Worm (Caenorhabditis elegans) whole organism, L4 larva: ENCODE results near the gene T09D3.9.

Experiments
- F37D6.2 ChIP-seq: sonication (generic microtip); optimal IDR thresholded peaks from 2 replicates; lab custom pipeline; 2016; ENCODE audit warnings: mild to moderate bottlenecking, missing genetic modification characterization, missing compliant biosample characterization
- F49E8.2 ChIP-seq: sonication (generic microtip); optimal IDR thresholded peaks from 2 replicates; lab custom pipeline; 2016; ENCODE audit warnings: missing compliant biosample characterization, mild to moderate bottlenecking, missing genetic modification characterization, borderline replicate concordance
- T20F7.1 ChIP-seq: fragments of 200-800 bp; sonication (Bioruptor generic); optimal IDR thresholded peaks from 2 replicates; lab custom pipeline; 2018; ENCODE audit warnings: mild to moderate bottlenecking, missing genetic modification characterization, missing compliant biosample characterization
- Y75B8A.6 ChIP-seq: fragments of 200-800 bp; sonication (Bioruptor generic); IDR thresholded peaks from 2 replicates; pipeline ENCODE4 v1.3.6; 2022; ENCODE audit warnings: missing genetic modification reagents, missing genetic modification characterization, missing compliant biosample characterization
- aha-1 ChIP-seq: fragments of 150-350 bp; peaks from one replicate; lab custom pipeline; 2014; ENCODE audit warnings: missing biosample characterization, missing genetic modification characterization
- ceh-20 ChIP-seq: fragments of 200-800 bp; sonication (Bioruptor generic); IDR thresholded peaks from 2 replicates; pipeline ENCODE4 v1.3.6; 2022; ENCODE audit warnings: missing genetic modification reagents, missing genetic modification characterization, missing compliant biosample characterization
- ceh-32 ChIP-seq: sonication (generic microtip); optimal IDR thresholded peaks from 2 replicates; lab custom pipeline; 2016; ENCODE audit warnings: mild to moderate bottlenecking, missing genetic modification characterization, missing compliant biosample characterization; ENCODE audit not compliant: poor library complexity
- ceh-44 ChIP-seq: fragments of 200-800 bp; sonication (Bioruptor generic); IDR thresholded peaks from 2 replicates; pipeline ENCODE4 v1.3.6; 2022; ENCODE audit warnings: missing genetic modification reagents, missing genetic modification characterization, missing compliant biosample characterization
- ceh-62 ChIP-seq: sonication (generic microtip); optimal IDR thresholded peaks from 2 replicates; lab custom pipeline; 2017; ENCODE audit warnings: missing biosample characterization, missing genetic modification characterization
- ceh-82 ChIP-seq: sonication (generic microtip); optimal IDR thresholded peaks from 2 replicates; lab custom pipeline; 2017; ENCODE audit warnings: missing biosample characterization, missing genetic modification characterization
- ctbp-1 ChIP-seq: fragments of 200-800 bp; sonication (Bioruptor generic); IDR thresholded peaks from 2 replicates; pipeline ENCODE4 v1.3.6; 2022; ENCODE audit warnings: missing genetic modification reagents, missing genetic modification characterization, missing compliant biosample characterization
- dmd-6 ChIP-seq: fragments of 200-800 bp; sonication (Bioruptor generic); IDR thresholded peaks from 2 replicates; pipeline ENCODE4 v1.3.6; 2022; ENCODE audit warnings: missing genetic modification reagents, missing genetic modification characterization, missing compliant biosample characterization
- fos-1 ChIP-seq: fragments of 150-350 bp; optimal IDR thresholded peaks from 2 replicates; lab custom pipeline; 2014; ENCODE audit warnings: missing biosample characterization, missing genetic modification characterization
- gei-8 ChIP-seq: fragments of 200-800 bp; sonication (Bioruptor generic); optimal IDR thresholded peaks from 2 replicates; lab custom pipeline; 2018; ENCODE audit warnings: mild to moderate bottlenecking, missing genetic modification characterization, missing compliant biosample characterization
- hlh-11 ChIP-seq: fragments of 200-800 bp; sonication (Bioruptor generic); optimal IDR thresholded peaks from 2 replicates; lab custom pipeline; 2018; ENCODE audit warnings: mild to moderate bottlenecking, missing genetic modification characterization, missing compliant biosample characterization
- lin-1 ChIP-seq: fragments of 200-800 bp; sonication (Bioruptor generic); IDR thresholded peaks from 2 replicates; pipeline ENCODE4 v1.3.6; 2022; ENCODE audit warnings: missing genetic modification reagents, missing genetic modification characterization, missing compliant biosample characterization
- lin-29 ChIP-seq: fragments of 200-800 bp; sonication (Bioruptor generic); IDR thresholded peaks from 2 replicates; pipeline ENCODE4 v1.3.6; 2022; ENCODE audit warnings: missing genetic modification reagents, missing genetic modification characterization, missing compliant biosample characterization
- lin-38 ChIP-seq: fragments of 200-800 bp; sonication (Bioruptor generic); IDR thresholded peaks from 2 replicates; pipeline ENCODE4 v1.3.6; 2022; ENCODE audit warnings: missing genetic modification reagents, missing genetic modification characterization, missing compliant biosample characterization
- lsy-2 ChIP-seq, 2 experiments: fragments of 150-350 bp in 1 of 2; sonication (generic microtip) in 1 of 2; optimal IDR thresholded peaks; 2 replicates each; lab custom pipeline; 2014 to 2017; ENCODE audit warnings: missing biosample characterization in 2 of 2, missing genetic modification characterization in 2 of 2
- madf-9 ChIP-seq: fragments of 200-800 bp; sonication (Bioruptor generic); conservative IDR thresholded peaks from 2 replicates; pipeline ENCODE4 v1.3.6; 2022; ENCODE audit warnings: missing genetic modification reagents, missing genetic modification characterization, missing compliant biosample characterization
- mdl-1 ChIP-seq, 2 experiments: fragments of 150-350 bp in 1 of 2; sonication (generic microtip) in 1 of 2; optimal IDR thresholded peaks; 2 replicates each; lab custom pipeline; 2014 to 2017; ENCODE audit warnings: missing biosample characterization in 2 of 2, missing genetic modification characterization in 2 of 2
- mep-1 ChIP-seq: fragments of 150-350 bp; sonication (generic microtip); optimal IDR thresholded peaks from 3 replicates; lab custom pipeline; 2014; ENCODE audit warnings: missing biosample characterization, missing genetic modification characterization
- mes-2 ChIP-seq: sonication (generic microtip); optimal IDR thresholded peaks from 2 replicates; lab custom pipeline; 2016; ENCODE audit warnings: missing genotype, mild to moderate bottlenecking, missing genetic modification characterization, missing compliant biosample characterization; ENCODE audit not compliant: poor library complexity, severe bottlenecking
- mxl-2 ChIP-seq: fragments of 200-800 bp; sonication (Bioruptor generic); conservative IDR thresholded peaks from 2 replicates; pipeline ENCODE4 v1.3.6; 2022; ENCODE audit warnings: missing genetic modification reagents, missing genetic modification characterization, missing compliant biosample characterization
- mxl-3 ChIP-seq: fragments of 200-800 bp; sonication (Bioruptor generic); optimal IDR thresholded peaks from 2 replicates; lab custom pipeline; 2018; ENCODE audit warnings: mild to moderate bottlenecking, missing genetic modification characterization, missing compliant biosample characterization
- nhr-25 ChIP-seq: sonication (generic microtip); optimal IDR thresholded peaks from 2 replicates; lab custom pipeline; 2017; ENCODE audit warnings: missing genetic modification characterization, mild to moderate bottlenecking, missing compliant biosample characterization, antibody characterized with exemption, moderate library complexity, borderline replicate concordance; ENCODE audit not compliant: insufficient read depth
- nhr-28 ChIP-seq: fragments of 150-350 bp; optimal IDR thresholded peaks from 2 replicates; lab custom pipeline; 2014; ENCODE audit warnings: missing biosample characterization, missing genetic modification characterization
- nhr-41 ChIP-seq: fragments of 200-800 bp; sonication (Bioruptor generic); IDR thresholded peaks from 2 replicates; pipeline ENCODE4 v1.3.6; 2022; ENCODE audit warnings: missing genetic modification reagents, missing genetic modification characterization, missing compliant biosample characterization
- nhr-42 ChIP-seq: fragments of 200-800 bp; sonication (Bioruptor generic); IDR thresholded peaks from 2 replicates; pipeline ENCODE4 v1.3.6; 2022; ENCODE audit warnings: missing genetic modification characterization, missing compliant biosample characterization
- nhr-48 ChIP-seq: sonication (generic microtip); optimal IDR thresholded peaks from 2 replicates; lab custom pipeline; 2016; ENCODE audit warnings: mild to moderate bottlenecking, missing genetic modification characterization, missing compliant biosample characterization
- nhr-6 ChIP-seq: fragments of 150-350 bp; optimal IDR thresholded peaks from 2 replicates; lab custom pipeline; 2014; ENCODE audit warnings: missing biosample characterization, missing genetic modification characterization
- sdz-12 ChIP-seq: fragments of 200-800 bp; sonication (Bioruptor generic); optimal IDR thresholded peaks from 2 replicates; lab custom pipeline; 2018; ENCODE audit warnings: mild to moderate bottlenecking, missing genetic modification characterization, missing compliant biosample characterization
- set-16 ChIP-seq: fragments of 200-800 bp; sonication (Bioruptor generic); IDR thresholded peaks from 2 replicates; pipeline ENCODE4 v1.3.6; 2022; ENCODE audit warnings: missing genetic modification reagents, missing genetic modification characterization, missing compliant biosample characterization
- snpc-4 ChIP-seq: fragments of 150-350 bp; optimal IDR thresholded peaks from 2 replicates; lab custom pipeline; 2014; ENCODE audit warnings: missing biosample characterization, missing genetic modification characterization
- tra-1 ChIP-seq: fragments of 200-800 bp; sonication (Bioruptor generic); IDR thresholded peaks from 2 replicates; pipeline ENCODE4 v1.3.6; 2022; ENCODE audit warnings: missing genetic modification reagents, missing genetic modification characterization, missing compliant biosample characterization
- unc-130 ChIP-seq: sonication (generic microtip); optimal IDR thresholded peaks from 2 replicates; lab custom pipeline; 2016; ENCODE audit warnings: missing genetic modification reagents, missing genetic modification characterization, missing compliant biosample characterization
- unc-62 ChIP-seq, 3 experiments: fragments of 150-350 bp in 1 of 3; sonication (generic microtip); optimal IDR thresholded peaks in 2 of 3; peaks in 1 of 3; 1 replicate in 1 of 3; 2 replicates in 2 of 3; lab custom pipeline; 2014 to 2017; ENCODE audit warnings: missing biosample characterization in 3 of 3, missing genetic modification characterization in 3 of 3, missing genetic modification reagents in 3 of 3, missing genotype in 1 of 3
- zag-1 ChIP-seq: fragments of 150-350 bp; optimal IDR thresholded peaks from 2 replicates; lab custom pipeline; 2014; ENCODE audit warnings: missing biosample characterization, missing genetic modification characterization
- zfp-3 ChIP-seq: fragments of 200-800 bp; sonication (Bioruptor generic); conservative IDR thresholded peaks from 2 replicates; pipeline ENCODE4 v1.3.6; 2022; ENCODE audit warnings: missing genetic modification reagents, missing genetic modification characterization, missing compliant biosample characterization

The T09D3.9 gene

DNA sequence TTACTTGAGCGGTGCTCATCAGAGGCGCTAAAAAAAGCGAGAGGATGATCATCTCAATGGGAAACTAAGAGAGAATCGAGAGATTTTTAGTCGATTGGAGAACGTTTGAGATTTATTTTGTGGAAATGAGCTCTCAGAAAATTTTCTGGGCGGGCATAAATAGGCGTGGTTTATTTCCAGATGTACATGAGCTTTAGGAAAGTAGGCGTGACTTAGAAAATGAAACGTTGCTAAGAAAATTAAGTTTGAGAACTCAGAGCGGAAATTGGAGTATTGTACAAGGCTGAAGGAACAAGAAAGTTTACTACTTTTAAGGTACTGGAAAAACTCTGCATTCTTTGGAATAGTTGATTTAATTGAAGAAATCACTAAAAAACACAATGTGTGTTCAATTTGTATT, at the start of gene T09D3.9:
Gene T09D3.9, minus strand, starts transcription at position 101 of the 400 bp plus-strand sequence.
- TF ChIP-seq aha-1 (tag; lab: Kevin White, UChicago): peak; percentile 2
- no peak for TF ChIP-seq zfp-3 (GFP tag; lab: Robert Waterston, UW)

DNA sequence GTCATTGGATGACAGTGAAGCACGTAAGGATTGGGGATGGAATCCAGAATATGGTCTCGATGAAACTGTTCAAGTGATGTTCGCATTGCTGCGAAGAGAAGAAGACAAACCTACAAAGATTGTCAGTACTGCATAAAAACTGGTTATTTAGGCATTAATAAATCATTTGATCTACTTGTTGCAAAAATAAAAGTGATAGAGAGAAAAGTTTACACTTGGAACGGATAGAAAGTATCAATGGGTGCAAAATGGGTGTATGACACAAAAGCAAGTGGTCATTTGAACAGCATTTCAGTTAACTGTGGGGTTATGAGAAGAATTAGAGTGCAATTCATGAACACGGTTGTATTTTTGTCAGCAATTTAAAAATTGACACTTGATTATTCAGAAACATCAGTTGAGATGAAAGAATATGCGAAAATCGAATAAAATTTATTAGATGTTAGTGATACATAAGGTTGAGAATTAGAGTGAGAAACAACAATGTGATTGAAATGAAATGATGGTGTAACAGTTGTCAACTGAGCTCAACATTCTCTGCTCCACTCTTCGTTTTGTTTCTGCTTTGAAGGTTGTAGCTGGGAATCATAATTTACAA, 44.2 kb upstream of the T09D3.9 start, which contains the start of gene F08F3.10:
Gene F08F3.10, plus strand, starts transcription at position 548 of the 598 bp plus-strand sequence.
- TF ChIP-seq T20F7.1 (GFP tag; lab: Kevin White, UChicago): no peak
- TF ChIP-seq sdz-12 (GFP tag; lab: Kevin White, UChicago): no peak
- no peak for TF ChIP-seq ceh-32 (tag; lab: Kevin White, UChicago)
- TF ChIP-seq lsy-2 (tag; optimal IDR thresholded peaks at IDR 0.05; lab: Kevin White, UChicago): no peak
- TF ChIP-seq mdl-1 (tag; optimal IDR thresholded peaks at IDR 0.05; lab: Kevin White, UChicago): peak in 1 of 2 experiments; percentile 22
- peak; percentile 62 for TF ChIP-seq nhr-48 (tag; lab: Kevin White, UChicago)
- TF ChIP-seq nhr-28 (tag; lab: Kevin White, UChicago): peak; percentile 31
- TF ChIP-seq dmd-6 (GFP tag; lab: Robert Waterston, UW): peak; percentile 65
- peak; percentile 83 for TF ChIP-seq aha-1 (tag; lab: Kevin White, UChicago)

DNA sequence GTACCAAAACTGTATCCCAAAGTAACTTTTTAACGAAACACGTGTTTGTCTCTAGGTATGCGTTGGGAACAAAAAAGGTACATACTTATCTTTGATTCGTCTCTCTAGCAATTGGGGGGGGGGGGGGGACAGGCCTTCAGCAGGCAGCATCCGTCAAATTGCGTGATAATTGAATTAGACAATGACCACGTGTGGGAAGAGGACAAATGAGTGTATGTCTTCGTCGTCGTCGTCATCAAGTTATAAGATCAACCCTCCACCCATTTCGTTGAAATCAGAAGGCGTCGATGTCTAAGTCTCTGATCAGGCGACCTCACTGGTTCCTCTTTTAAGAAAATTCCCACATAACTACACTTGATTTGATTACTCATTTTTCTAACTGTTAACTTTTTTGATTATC, 42.0 kb upstream of the T09D3.9 start, which contains the start of gene F08F3.4:
Gene F08F3.4, plus strand, starts transcription at position 277 of the 400 bp plus-strand sequence.
- TF ChIP-seq ctbp-1 (0 out of 2 replicates have a peak, but pooled peaks have one; percentile 26), gei-8 (GFP tag; lab: Kevin White, UChicago) (peak; percentile 55), mxl-3 (GFP tag; lab: Kevin White, UChicago) (peak; percentile 96), mdl-1 (tag; optimal IDR thresholded peaks at IDR 0.05; lab: Kevin White, UChicago) (peak in 1 of 2 experiments; percentile 43), nhr-48 (tag; lab: Kevin White, UChicago) (peak; percentile 80), tra-1 (GFP tag; lab: Robert Waterston, UW) (peak; percentile 28; the same call in 1 of the 2 replicates), dmd-6 (GFP tag; lab: Robert Waterston, UW) (peak; percentile 67), lsy-2 (tag; optimal IDR thresholded peaks at IDR 0.05; lab: Kevin White, UChicago) (no peak), Y75B8A.6 (GFP tag; lab: Robert Waterston, UW) (no peak), ceh-20 (GFP tag; lab: Robert Waterston, UW) (0 out of 2 replicates have a peak, but pooled peaks have one; percentile 38), lin-1 (0 out of 2 replicates have a peak, but pooled peaks have one; percentile 26), hlh-11 (peak; percentile 80), unc-62 (GFP tag; optimal IDR thresholded peaks at IDR 0.05 in 1 of 2; lab: Kevin White, UChicago) (no peak), unc-62 (tag; optimal IDR thresholded peaks at IDR 0.05; lab: Kevin White, UChicago) (no peak), ceh-44 (GFP tag; lab: Robert Waterston, UW) (no peak), madf-9 (GFP tag; lab: Robert Waterston, UW) (no peak), nhr-28 (tag; lab: Kevin White, UChicago) (peak; percentile 30)

DNA sequence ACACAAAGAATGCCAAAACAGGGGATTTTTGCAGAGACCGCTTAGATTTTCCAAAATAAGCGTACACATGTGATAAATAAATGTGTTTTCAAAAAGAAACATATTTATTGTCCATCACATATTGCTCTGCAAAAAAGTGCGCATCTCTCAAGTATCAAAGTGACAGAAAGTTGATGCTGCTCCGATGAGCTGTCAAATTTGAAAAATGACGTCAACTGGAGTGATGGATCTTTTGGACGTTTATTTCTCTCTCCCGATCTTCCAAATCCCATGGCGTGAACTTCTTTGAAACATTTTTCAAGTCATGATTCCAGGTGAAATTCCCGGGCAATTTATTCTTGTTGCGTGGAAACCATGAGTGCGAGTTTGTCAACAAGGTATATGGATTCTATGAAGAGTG, 40.2 kb upstream of the T09D3.9 start:
- TF ChIP-seq F37D6.2 (tag; lab: Kevin White, UChicago) (no peak), lin-38 (no peak), lin-29 (no peak), ceh-82 (no peak), unc-62 (GFP tag; optimal IDR thresholded peaks at IDR 0.05 in 1 of 2; lab: Kevin White, UChicago) (peak in 1 of 2 experiments; percentile 99), unc-62 (tag; optimal IDR thresholded peaks at IDR 0.05; lab: Kevin White, UChicago) (no peak), nhr-41 (GFP tag; lab: Robert Waterston, UW) (no peak), ceh-20 (GFP tag; lab: Robert Waterston, UW) (peak; percentile 64; the same call in 1 of the 2 replicates)
- TF ChIP-seq, all 104 proteins: peak for 2

DNA sequence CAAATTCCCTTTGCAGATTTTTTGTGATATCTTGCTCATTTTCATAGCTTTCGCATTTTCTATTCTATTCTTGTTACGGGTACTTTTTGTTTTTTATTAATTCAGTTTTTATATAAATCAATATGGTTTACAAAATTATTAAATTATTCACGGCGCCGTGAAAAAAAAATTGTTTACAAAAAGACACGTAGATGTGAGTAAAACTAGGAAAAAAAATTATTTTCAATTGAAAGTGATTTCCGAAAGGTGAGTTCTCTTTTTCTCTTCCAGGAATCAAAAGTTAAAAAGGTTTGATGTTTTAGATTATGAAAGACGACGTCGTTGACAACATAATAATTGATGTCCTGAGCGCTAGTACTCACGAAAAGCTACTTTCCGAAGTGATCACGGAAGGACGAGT, 39.5 kb upstream of the T09D3.9 start, which contains the start of gene C25A6.1:
Gene C25A6.1, plus strand, starts transcription at position 301 of the 400 bp plus-strand sequence.
- TF ChIP-seq T20F7.1 (GFP tag; lab: Kevin White, UChicago) (no peak), ceh-82 (no peak), mes-2 (no peak), mxl-2 (GFP tag; lab: Robert Waterston, UW) (no peak), zag-1 (tag; lab: Kevin White, UChicago) (no peak), nhr-6 (tag; lab: Kevin White, UChicago) (no peak), nhr-25 (no peak), unc-130 (no peak), ctbp-1 (no peak), set-16 (no peak), F49E8.2 (tag; lab: Kevin White, UChicago) (no peak), ceh-62 (tag; lab: Kevin White, UChicago) (no peak), mep-1 (no peak), ceh-32 (tag; lab: Kevin White, UChicago) (no peak), fos-1 (no peak), nhr-42 (GFP tag; lab: Robert Waterston, UW) (no peak), snpc-4 (tag; lab: Kevin White, UChicago) (no peak)
